Fruit fly (Drosophila melanogaster): ENCODE measurements around the gene Cyp9f2.

dm6 chr3R:12405134-12405533, 694 bp downstream of the Cyp9f2 start:
- TF ChIP-seq Sin3A (optimal IDR thresholded peaks at IDR 0.05) (no peak), h (optimal IDR thresholded peaks at IDR 0.05) (no peak), insv (optimal IDR thresholded peaks at IDR 0.05) (no peak), Myc (optimal IDR thresholded peaks at IDR 0.05) (no peak)
